Fruit fly (Drosophila melanogaster) S2 (cell line): ENCODE data around the gene Best2.

Experiments
- CG8478 ChIP-seq: fragments of >200 bp; optimal IDR thresholded peaks from 2 replicates; lab custom pipeline; 2018
- CTCF ChIP-seq, 2 experiments: fragments of >200 bp; optimal IDR thresholded peaks; 2 replicates each; lab custom pipeline; 2018

dm6 chr3L:6217212-6217611 lies 39.3 kb downstream of the Best2 start:
- TF ChIP-seq CTCF (optimal IDR thresholded peaks at IDR 0.05; lab: Kevin White, UChicago) (no peak), CG8478 (lab: Kevin White, UChicago) (no peak)
